Fruit fly (Drosophila melanogaster): Measurements from ENCODE around the gene CG5866.

Gene CG5866

DNA sequence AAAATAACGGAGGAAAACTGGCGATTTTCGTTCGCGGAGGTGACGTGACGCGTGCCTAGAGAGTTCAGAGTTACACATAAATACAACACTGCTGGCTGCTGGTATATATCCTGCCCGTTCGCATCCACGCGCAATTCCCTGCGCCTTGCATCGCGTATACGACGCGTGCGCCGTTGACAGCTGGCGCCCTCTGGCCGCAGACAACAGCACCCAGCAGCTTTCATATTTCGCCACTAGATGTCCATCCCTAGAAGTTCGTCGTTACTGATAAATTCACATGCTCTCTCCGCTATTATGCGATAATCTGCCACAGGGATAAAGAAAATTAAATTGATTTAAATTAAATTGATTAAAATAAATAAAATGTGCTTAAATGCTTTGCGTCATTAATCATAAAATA, 13.1 kb upstream of the CG5866 start, which contains the start of gene Sur-8 (continued):
- TF ChIP-seq Oli (tag; optimal IDR thresholded peaks at IDR 0.05) (peak; percentile 28), Ssrp (tag; optimal IDR thresholded peaks at IDR 0.05) (no peak), otp (GFP tag; IDR thresholded peaks at IDR 0.05) (peak; percentile 75; the same call in 2 of the 3 replicates), Myb (GFP tag; optimal IDR thresholded peaks at IDR 0.05) (peak; percentile 60), CG8765 (GFP tag; IDR thresholded peaks at IDR 0.05) (no peak), zen2 (GFP tag; IDR thresholded peaks at IDR 0.05; ENCODE audit: partially characterized antibody) (0 out of 3 replicates have a peak, but pooled peaks have one; percentile 33), CG8944 (GFP tag; optimal IDR thresholded peaks at IDR 0.05) (peak; percentile 69), HLH4C (GFP tag; IDR thresholded peaks at IDR 0.05; ENCODE audit: partially characterized antibody) (0 out of 3 replicates have a peak, but pooled peaks have one; percentile 28), ranshi (GFP tag; IDR thresholded peaks at IDR 0.05) (0 out of 2 replicates have a peak, but pooled peaks have one; percentile 22), cato (GFP tag; optimal IDR thresholded peaks at IDR 0.05; ENCODE audit: borderline replicate concordance) (no peak), CG10366 (GFP tag; IDR thresholded peaks at IDR 0.05) (peak; percentile 68), nerfin-2 (GFP tag; IDR thresholded peaks at IDR 0.05; ENCODE audit: partially characterized antibody) (no peak), emc (GFP tag; optimal IDR thresholded peaks at IDR 0.05) (no peak), Dek (tag; optimal IDR thresholded peaks at IDR 0.05) (peak; percentile 34), Dref (GFP tag; IDR thresholded peaks at IDR 0.05) (peak; percentile 31), h (optimal IDR thresholded peaks at IDR 0.05) (no peak), ken (GFP tag; IDR thresholded peaks at IDR 0.05) (peak; percentile 83), CG18476 (GFP tag; optimal IDR thresholded peaks at IDR 0.05) (no peak), Nf-YC (tag; optimal IDR thresholded peaks at IDR 0.05) (peak; percentile 50), hth (optimal IDR thresholded peaks at IDR 0.05) (no peak), CG10543 (GFP tag; optimal IDR thresholded peaks at IDR 0.05) (peak; percentile 35), CG11696 (GFP tag; IDR thresholded peaks at IDR 0.05) (peak; percentile 44; the same call in 1 of the 2 replicates), Lpt (GFP tag; optimal IDR thresholded peaks at IDR 0.05) (no peak), Xbp1 (GFP tag; optimal IDR thresholded peaks at IDR 0.05) (peak; percentile 85), CG12155 (GFP tag; optimal IDR thresholded peaks at IDR 0.05) (peak; percentile 49), CG10979 (tag; optimal IDR thresholded peaks at IDR 0.05) (peak; percentile 88), CG13894 (tag; optimal IDR thresholded peaks at IDR 0.05) (peak; percentile 23), Max (GFP tag; optimal IDR thresholded peaks at IDR 0.05) (no peak), inv (GFP tag; IDR thresholded peaks at IDR 0.05; ENCODE audit: partially characterized antibody) (no peak), vfl (GFP tag; optimal IDR thresholded peaks at IDR 0.05) (no peak), CG2202 (tag; optimal IDR thresholded peaks at IDR 0.05) (no peak), CG3847 (GFP tag; IDR thresholded peaks at IDR 0.05) (peak; percentile 61), CG9727 (GFP tag; optimal IDR thresholded peaks at IDR 0.05) (peak; percentile 33), odd (GFP tag; optimal IDR thresholded peaks at IDR 0.05) (peak; percentile 12), ash1 (GFP tag; optimal IDR thresholded peaks at IDR 0.05) (no peak), CG30020 (tag; optimal IDR thresholded peaks at IDR 0.05) (no peak), CG15269 (tag; optimal IDR thresholded peaks at IDR 0.05) (peak; percentile 47), CG34422 (GFP tag; IDR thresholded peaks at IDR 0.05) (peak; percentile 58; the same call in 2 of the 3 replicates), en (GFP tag; optimal IDR thresholded peaks at IDR 0.05) (peak; percentile 33), Sry-δ (GFP tag; optimal IDR thresholded peaks at IDR 0.05) (peak; percentile 23), eyg (GFP tag; optimal IDR thresholded peaks at IDR 0.05) (no peak), eve (GFP tag; optimal IDR thresholded peaks at IDR 0.05) (no peak), CG18262 (tag; optimal IDR thresholded peaks at IDR 0.05) (no peak), Dip3 (GFP tag; optimal IDR thresholded peaks at IDR 0.05) (peak; percentile 39), CoRest (tag; optimal IDR thresholded peaks at IDR 0.05) (peak; percentile 48), slp2 (GFP tag; optimal IDR thresholded peaks at IDR 0.05) (peak; percentile 44), CG3163 (GFP tag; optimal IDR thresholded peaks at IDR 0.05) (peak; percentile 7), bcd (GFP tag; optimal IDR thresholded peaks at IDR 0.05) (peak; percentile 60), croc (GFP tag; conservative IDR thresholded peaks at IDR 0.05) (peak; percentile 26; the same call in 1 of the 3 replicates), Fer1 (GFP tag; optimal IDR thresholded peaks at IDR 0.05) (no peak), CG33213 (GFP tag; optimal IDR thresholded peaks at IDR 0.05) (peak; percentile 67)
